Fruit fly (Drosophila melanogaster): ENCODE results near the gene pie.

The pie gene

DNA sequence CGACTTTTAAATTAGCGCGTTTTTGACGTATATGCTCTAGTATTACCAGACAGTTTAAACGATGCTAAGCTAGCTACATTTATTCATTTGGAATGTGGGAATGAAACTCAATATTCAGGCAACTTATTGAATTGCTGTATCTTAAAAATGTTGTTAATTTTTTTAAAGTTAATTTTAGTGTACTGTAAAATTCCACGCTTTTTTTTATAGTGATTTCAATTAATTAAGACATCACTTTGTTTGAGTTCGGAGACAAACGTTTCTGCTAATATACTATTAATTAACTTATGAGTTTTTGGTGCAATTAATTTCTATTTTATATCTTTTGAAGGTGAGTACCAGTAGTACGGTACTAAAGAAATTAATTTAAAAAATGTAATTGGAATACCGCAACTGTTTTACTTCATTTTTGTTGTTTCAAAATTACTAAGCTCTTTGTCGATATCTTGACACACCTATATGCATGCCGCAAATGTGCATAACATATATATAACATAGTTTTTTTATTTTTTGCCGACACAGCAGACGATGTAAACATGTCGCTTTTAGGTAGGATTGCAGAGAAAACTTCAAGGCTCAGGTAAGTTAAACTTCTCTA is 36.3 kb downstream of the pie start, which contains the start of the genes Cdk1 and mRpS7 (continued):
- no peak for TF ChIP-seq insv (GFP tag; optimal IDR thresholded peaks at IDR 0.05)
- TF ChIP-seq chinmo (GFP tag; IDR thresholded peaks at IDR 0.05; ENCODE audit: partially characterized antibody), result no peak
- TF ChIP-seq CG30431 (GFP tag; optimal IDR thresholded peaks at IDR 0.05), result peak; percentile 26
- TF ChIP-seq HLH3B (GFP tag; IDR thresholded peaks at IDR 0.05), result no peak
- TF ChIP-seq CG32767 (GFP tag; IDR thresholded peaks at IDR 0.05), result peak; percentile 61; the same call in 1 of the 2 replicates
- peak; percentile 74 for TF ChIP-seq tio (GFP tag; optimal IDR thresholded peaks at IDR 0.05)
- TF ChIP-seq fd3F (GFP tag; optimal IDR thresholded peaks at IDR 0.05), result peak; percentile 66
- no peak for TF ChIP-seq h (optimal IDR thresholded peaks at IDR 0.05)
- TF ChIP-seq tgo (GFP tag; IDR thresholded peaks at IDR 0.05), result peak; percentile 61
- TF ChIP-seq Aef1 (GFP tag; IDR thresholded peaks at IDR 0.05), result peak; percentile 53
- 0 out of 2 replicates have a peak, but pooled peaks have one; percentile 32 for TF ChIP-seq gsb (GFP tag; IDR thresholded peaks at IDR 0.05)
- no peak for TF ChIP-seq sc (optimal IDR thresholded peaks at IDR 0.05)
- peak; percentile 36 for TF ChIP-seq sc (GFP tag; optimal IDR thresholded peaks at IDR 0.05)
- TF ChIP-seq CG34422 (GFP tag; IDR thresholded peaks at IDR 0.05), result peak; percentile 34; the same call in 2 of the 3 replicates
- peak; percentile 82; the same call in 2 of the 3 replicates for TF ChIP-seq ci (GFP tag; IDR thresholded peaks at IDR 0.05)
- no peak for TF ChIP-seq ara (GFP tag; IDR thresholded peaks at IDR 0.05)
- peak; percentile 66 for TF ChIP-seq salm (tag; optimal IDR thresholded peaks at IDR 0.05)
- peak; percentile 3 for TF ChIP-seq CG6854 (GFP tag; optimal IDR thresholded peaks at IDR 0.05)
- TF ChIP-seq Dip2 (GFP tag; IDR thresholded peaks at IDR 0.05), result no peak
- 0 out of 3 replicates have a peak, but pooled peaks have one; percentile 34 for TF ChIP-seq so (GFP tag; IDR thresholded peaks at IDR 0.05)
- TF ChIP-seq Usf (GFP tag; optimal IDR thresholded peaks at IDR 0.05), result peak; percentile 40
- peak; percentile 48 for TF ChIP-seq CG4404 (GFP tag; IDR thresholded peaks at IDR 0.05)
- TF ChIP-seq Pdp1 (GFP tag; optimal IDR thresholded peaks at IDR 0.05), result peak in 1 of 2 experiments; percentile 56
- peak; percentile 52 for TF ChIP-seq ewg (GFP tag; optimal IDR thresholded peaks at IDR 0.05)
- no peak for TF ChIP-seq mld (GFP tag; IDR thresholded peaks at IDR 0.05; ENCODE audit: partially characterized antibody)
- TF ChIP-seq Stat92E (GFP tag; optimal IDR thresholded peaks at IDR 0.05), result no peak
- TF ChIP-seq CG6765 (GFP tag; optimal IDR thresholded peaks at IDR 0.05), result no peak
- peak; percentile 94 for TF ChIP-seq sens (GFP tag)
- TF ChIP-seq Doc3 (GFP tag; IDR thresholded peaks at IDR 0.05; ENCODE audit: partially characterized antibody), result no peak
- peak; percentile 79 for TF ChIP-seq Atf6 (GFP tag; IDR thresholded peaks at IDR 0.05)
- TF ChIP-seq CG17361 (GFP tag; IDR thresholded peaks at IDR 0.05), result peak; percentile 92
- TF ChIP-seq gfzf (GFP tag; optimal IDR thresholded peaks at IDR 0.05), result peak; percentile 26
- TF ChIP-seq Sin3A (optimal IDR thresholded peaks at IDR 0.05), result no peak
- TF ChIP-seq CG2678 (tag; optimal IDR thresholded peaks at IDR 0.05), result peak; percentile 87
- peak; percentile 31 for TF ChIP-seq NC2β (GFP tag; optimal IDR thresholded peaks at IDR 0.05)
- peak; percentile 69; the same call in 1 of the 2 replicates for TF ChIP-seq CG10366 (GFP tag; IDR thresholded peaks at IDR 0.05)
- peak; percentile 63 for TF ChIP-seq CG12104 (GFP tag; optimal IDR thresholded peaks at IDR 0.05)
- TF ChIP-seq hkb (optimal IDR thresholded peaks at IDR 0.05), result no peak
- TF ChIP-seq hkb (GFP tag; IDR thresholded peaks at IDR 0.05), result peak; percentile 82
- TF ChIP-seq CG17385 (GFP tag; optimal IDR thresholded peaks at IDR 0.05), result peak; percentile 68
- peak; percentile 77 for TF ChIP-seq CG9727 (GFP tag; optimal IDR thresholded peaks at IDR 0.05)
- 0 out of 2 replicates have a peak, but pooled peaks have one; percentile 37 for TF ChIP-seq Taf1 (GFP tag; IDR thresholded peaks at IDR 0.05)
- TF ChIP-seq Camta (GFP tag; optimal IDR thresholded peaks at IDR 0.05), result peak; percentile 57
- no peak for TF ChIP-seq CG33213 (GFP tag; optimal IDR thresholded peaks at IDR 0.05)
- TF ChIP-seq zen2 (GFP tag; IDR thresholded peaks at IDR 0.05; ENCODE audit: partially characterized antibody), result no peak
- TF ChIP-seq CG4820 (GFP tag; optimal IDR thresholded peaks at IDR 0.05), result peak; percentile 70
- TF ChIP-seq Mad (GFP tag; optimal IDR thresholded peaks at IDR 0.05), result peak; percentile 40
- TF ChIP-seq CG7271 (tag; optimal IDR thresholded peaks at IDR 0.05), result peak; percentile 37
- no peak for TF ChIP-seq NK7.1 (GFP tag; optimal IDR thresholded peaks at IDR 0.05)
- peak; percentile 90 for TF ChIP-seq CoRest (tag; optimal IDR thresholded peaks at IDR 0.05)
- TF ChIP-seq pnt (GFP tag; optimal IDR thresholded peaks at IDR 0.05), result peak; percentile 57
